Fruit fly (Drosophila melanogaster) whole organism, prepupa: ENCODE results near the gene yps.

Source experiments
- Blimp-1 ChIP-seq: fragments of 200-800 bp; sonication (Bioruptor generic); optimal IDR thresholded peaks from 3 replicates; lab custom pipeline; 2017; ENCODE audit warnings: missing biosample characterization, missing genetic modification characterization, mild to moderate bottlenecking, moderate library complexity, missing genetic modification reagents
- CG10631 ChIP-seq: fragments of 200-800 bp; sonication (Bioruptor generic); optimal IDR thresholded peaks from 2 replicates; lab custom pipeline; 2016; ENCODE audit warnings: missing biosample characterization, missing genetic modification characterization
- CG10669 ChIP-seq: fragments of 200-800 bp; sonication (Bioruptor generic); optimal IDR thresholded peaks from 3 replicates; lab custom pipeline; 2018; ENCODE audit warnings: missing biosample characterization, mild to moderate bottlenecking, missing genetic modification characterization, moderate library complexity
- CG11294 ChIP-seq: fragments of 200-800 bp; sonication (Bioruptor generic); IDR thresholded peaks from 2 replicates; pipeline ENCODE4 v1.3.6; 2022; ENCODE audit warnings: missing biosample characterization, missing genetic modification characterization
- CG11762 ChIP-seq: fragments of 200-800 bp; sonication (Bioruptor generic); optimal IDR thresholded peaks from 3 replicates; lab custom pipeline; 2016; ENCODE audit warnings: missing biosample characterization, missing genetic modification characterization; ENCODE audit not compliant: insufficient read depth
- CG11902 ChIP-seq: fragments of 200-800 bp; sonication (Bioruptor generic); optimal IDR thresholded peaks from 3 replicates; lab custom pipeline; 2016; ENCODE audit warnings: missing biosample characterization, missing genetic modification characterization
- CG1621 ChIP-seq: fragments of 200-800 bp; sonication (Bioruptor generic); optimal IDR thresholded peaks from 3 replicates; lab custom pipeline; 2018; ENCODE audit warnings: missing biosample characterization, mild to moderate bottlenecking, missing genetic modification characterization
- CG16779 ChIP-seq: fragments of 200-800 bp; sonication (Bioruptor generic); optimal IDR thresholded peaks from 3 replicates; lab custom pipeline; 2017; ENCODE audit warnings: missing biosample characterization, mild to moderate bottlenecking, missing genetic modification characterization
- CG31627 ChIP-seq: fragments of 200-800 bp; sonication (Bioruptor generic); optimal IDR thresholded peaks from 3 replicates; lab custom pipeline; 2016; ENCODE audit warnings: missing biosample characterization, missing genetic modification characterization
- CG34406 ChIP-seq: fragments of 200-800 bp; sonication (Bioruptor generic); optimal IDR thresholded peaks from 3 replicates; lab custom pipeline; 2016; ENCODE audit warnings: missing biosample characterization, missing genetic modification characterization
- CG3919 ChIP-seq: fragments of 200-800 bp; sonication (Bioruptor generic); optimal IDR thresholded peaks from 3 replicates; lab custom pipeline; 2016; ENCODE audit warnings: missing biosample characterization, missing genetic modification characterization
- CG6163 ChIP-seq: fragments of 200-800 bp; sonication (Bioruptor generic); IDR thresholded peaks from 3 replicates; pipeline ENCODE4 v1.3.6; 2022; ENCODE audit warnings: missing biosample characterization, missing genetic modification characterization
- CG6808 ChIP-seq: fragments of 200-800 bp; sonication (Bioruptor generic); optimal IDR thresholded peaks from 3 replicates; lab custom pipeline; 2017; ENCODE audit warnings: missing biosample characterization, missing genetic modification characterization, mild to moderate bottlenecking, moderate library complexity, missing genetic modification reagents
- CG6854 ChIP-seq: fragments of 200-800 bp; sonication (Bioruptor generic); optimal IDR thresholded peaks from 2 replicates; lab custom pipeline; 2017; ENCODE audit warnings: missing biosample characterization, mild to moderate bottlenecking, missing genetic modification characterization
- CG7368 ChIP-seq: fragments of 200-800 bp; sonication (Bioruptor generic); optimal IDR thresholded peaks from 3 replicates; lab custom pipeline; 2016; ENCODE audit warnings: missing biosample characterization, missing genetic modification characterization
- CG8119 ChIP-seq: fragments of 200-800 bp; sonication (Bioruptor generic); IDR thresholded peaks from 3 replicates; pipeline ENCODE4 v1.3.6; 2022; ENCODE audit warnings: missing biosample characterization, missing genetic modification characterization
- CG8319 ChIP-seq: fragments of 200-800 bp; sonication (Bioruptor generic); optimal IDR thresholded peaks from 3 replicates; lab custom pipeline; 2016; ENCODE audit warnings: missing biosample characterization, missing genetic modification characterization
- CG8632 ChIP-seq: fragments of 200-800 bp; sonication (Bioruptor generic); optimal IDR thresholded peaks from 3 replicates; lab custom pipeline; 2016; ENCODE audit warnings: missing biosample characterization, missing genetic modification characterization
- Eip93F ChIP-seq: fragments of 200-800 bp; sonication (Bioruptor generic); optimal IDR thresholded peaks from 2 replicates; lab custom pipeline; 2016; ENCODE audit warnings: missing biosample characterization, mild to moderate bottlenecking, missing genetic modification characterization
- Ets96B ChIP-seq: fragments of 200-800 bp; optimal IDR thresholded peaks from 2 replicates; lab custom pipeline; 2019; ENCODE audit warnings: missing biosample characterization, mild to moderate bottlenecking, missing genetic modification characterization, moderate library complexity
- Gug ChIP-seq: fragments of 200-800 bp; sonication (Bioruptor generic); IDR thresholded peaks from 2 replicates; pipeline ENCODE4 v1.3.6; 2022; ENCODE audit warnings: missing biosample characterization, missing genetic modification characterization
- Hr38 ChIP-seq: sonication (Bioruptor generic); optimal IDR thresholded peaks from 2 replicates; lab custom pipeline; 2016; ENCODE audit warnings: missing biosample characterization, missing genetic modification characterization
- Hr39 ChIP-seq: fragments of 200-800 bp; sonication (Bioruptor generic); optimal IDR thresholded peaks from 2 replicates; lab custom pipeline; 2016; ENCODE audit warnings: missing biosample characterization, missing genetic modification characterization
- Hr4 ChIP-seq: fragments of 200-800 bp; sonication (Bioruptor generic); optimal IDR thresholded peaks from 3 replicates; lab custom pipeline; 2016; ENCODE audit warnings: missing biosample characterization, missing genetic modification characterization
- Lpt ChIP-seq: fragments of 200-800 bp; sonication (Bioruptor generic); optimal IDR thresholded peaks from 3 replicates; lab custom pipeline; 2016; ENCODE audit warnings: missing biosample characterization, missing genetic modification characterization
- OdsH ChIP-seq: fragments of 200-800 bp; sonication (Bioruptor generic); optimal IDR thresholded peaks from 3 replicates; lab custom pipeline; 2016; ENCODE audit warnings: missing biosample characterization, missing genetic modification characterization
- Smox ChIP-seq: fragments of 200-800 bp; sonication (Bioruptor generic); optimal IDR thresholded peaks from 3 replicates; lab custom pipeline; 2016; ENCODE audit warnings: missing biosample characterization, missing genetic modification characterization
- Sox102F ChIP-seq: fragments of 200-800 bp; sonication (Bioruptor generic); optimal IDR thresholded peaks from 2 replicates; lab custom pipeline; 2016; ENCODE audit warnings: missing biosample characterization, mild to moderate bottlenecking, missing genetic modification characterization
- Sox14 ChIP-seq: fragments of 200-800 bp; sonication (Bioruptor generic); optimal IDR thresholded peaks from 3 replicates; lab custom pipeline; 2016; ENCODE audit warnings: missing biosample characterization, missing genetic modification characterization
- Sox15 ChIP-seq: fragments of 200-800 bp; sonication (Bioruptor generic); optimal IDR thresholded peaks from 3 replicates; lab custom pipeline; 2016; ENCODE audit warnings: missing biosample characterization, missing genetic modification characterization
- achi ChIP-seq: fragments of 200-800 bp; sonication (Bioruptor generic); optimal IDR thresholded peaks from 3 replicates; lab custom pipeline; 2016; ENCODE audit warnings: missing biosample characterization, missing genetic modification characterization
- acj6 ChIP-seq: fragments of 200-800 bp; sonication (Bioruptor generic); optimal IDR thresholded peaks from 3 replicates; lab custom pipeline; 2016; ENCODE audit warnings: missing biosample characterization, missing genetic modification characterization
- cyc ChIP-seq: fragments of 200-800 bp; sonication (Bioruptor generic); optimal IDR thresholded peaks from 3 replicates; lab custom pipeline; 2016; ENCODE audit warnings: missing biosample characterization, missing genetic modification characterization
- dac ChIP-seq: fragments of 200-800 bp; sonication (Bioruptor generic); optimal IDR thresholded peaks from 2 replicates; lab custom pipeline; 2017; ENCODE audit warnings: missing biosample characterization, mild to moderate bottlenecking, missing genetic modification characterization
- dsx ChIP-seq: fragments of 200-800 bp; optimal IDR thresholded peaks from 3 replicates; lab custom pipeline; 2019; ENCODE audit warnings: missing biosample characterization, mild to moderate bottlenecking, missing genetic modification characterization, moderate library complexity; ENCODE audit not compliant: poor library complexity, severe bottlenecking
- eg ChIP-seq: fragments of 200-800 bp; sonication (Bioruptor generic); IDR thresholded peaks from 3 replicates; pipeline ENCODE4 v1.3.6; 2022; ENCODE audit warnings: missing biosample characterization, missing genetic modification characterization
- esn ChIP-seq: fragments of 200-800 bp; sonication (Bioruptor generic); optimal IDR thresholded peaks from 2 replicates; lab custom pipeline; 2016; ENCODE audit warnings: missing biosample characterization, mild to moderate bottlenecking, missing genetic modification characterization, moderate library complexity
- fd59A ChIP-seq: fragments of 200-800 bp; sonication (Bioruptor generic); optimal IDR thresholded peaks from 2 replicates; lab custom pipeline; 2017; ENCODE audit warnings: missing biosample characterization, mild to moderate bottlenecking, missing genetic modification characterization, missing genetic modification reagents
- fd85E ChIP-seq: fragments of 200-800 bp; sonication (Bioruptor generic); optimal IDR thresholded peaks from 3 replicates; lab custom pipeline; 2016; ENCODE audit warnings: missing biosample characterization, missing genetic modification characterization
- fkh ChIP-seq: fragments of 200-800 bp; sonication (Bioruptor generic); optimal IDR thresholded peaks from 3 replicates; lab custom pipeline; 2017; ENCODE audit warnings: missing biosample characterization, mild to moderate bottlenecking, missing genetic modification characterization, moderate library complexity
- lz ChIP-seq: fragments of 200-800 bp; sonication (Bioruptor generic); optimal IDR thresholded peaks from 3 replicates; lab custom pipeline; 2016; ENCODE audit warnings: missing biosample characterization, missing genetic modification characterization
- net ChIP-seq: fragments of 200-800 bp; sonication (Bioruptor generic); optimal IDR thresholded peaks from 3 replicates; lab custom pipeline; 2016; ENCODE audit warnings: missing biosample characterization, missing genetic modification characterization
- pdm3 ChIP-seq: fragments of 200-800 bp; sonication (Bioruptor generic); optimal IDR thresholded peaks from 3 replicates; lab custom pipeline; 2016; ENCODE audit warnings: missing biosample characterization, missing genetic modification characterization
- spab ChIP-seq: fragments of 200-800 bp; sonication (Bioruptor generic); optimal IDR thresholded peaks from 2 replicates; lab custom pipeline; 2017; ENCODE audit warnings: missing biosample characterization, mild to moderate bottlenecking, missing genetic modification characterization, missing genetic modification reagents
- svp ChIP-seq: fragments of 200-800 bp; sonication (Bioruptor generic); peaks from one replicate; lab custom pipeline; 2016; ENCODE audit warnings: missing biosample characterization, missing genetic modification characterization
- topi ChIP-seq: fragments of 200-800 bp; sonication (Bioruptor generic); optimal IDR thresholded peaks from 3 replicates; lab custom pipeline; 2016; ENCODE audit warnings: missing biosample characterization, missing genetic modification characterization
- vri ChIP-seq: fragments of 200-800 bp; sonication (Bioruptor generic); optimal IDR thresholded peaks from 3 replicates; lab custom pipeline; 2016; ENCODE audit warnings: missing biosample characterization, mild to moderate bottlenecking, missing genetic modification characterization

Gene yps

dm6 chr3L:12101924-12102383, 23.0 kb downstream of the yps start (continued):
- TF ChIP-seq Sox102F (no peak), CG8319 (GFP tag; lab: Kevin White, UChicago) (no peak), Hr4 (GFP tag; lab: Kevin White, UChicago) (peak; percentile 16), net (GFP tag; lab: Kevin White, UChicago) (peak; percentile 61), cyc (no peak), dsx (GFP tag; lab: Kevin White, UChicago) (peak; percentile 81), topi (GFP tag; lab: Kevin White, UChicago) (peak; percentile 14), Eip93F (GFP tag; lab: Kevin White, UChicago) (no peak), CG11294 (no peak), fkh (no peak), Ets96B (tag; lab: Kevin White, UChicago) (peak; percentile 81), Sox15 (GFP tag; lab: Kevin White, UChicago) (peak; percentile 14), Hr39 (no peak), CG34406 (GFP tag; lab: Kevin White, UChicago) (peak; percentile 64), CG6808 (GFP tag; lab: Kevin White, UChicago) (peak; percentile 60), Lpt (GFP tag; lab: Kevin White, UChicago) (peak; percentile 55), esn (peak; percentile 40), achi (GFP tag; lab: Kevin White, UChicago) (peak; percentile 73)

- TF ChIP-seq CG8632 (peak; percentile 47), esn (peak; percentile 48), Sox14 (no peak), svp (GFP tag; lab: Kevin White, UChicago) (peak; percentile 68), CG7368 (GFP tag; lab: Kevin White, UChicago) (no peak), fd85E (GFP tag; lab: Kevin White, UChicago) (no peak), Hr38 (GFP tag; lab: Kevin White, UChicago) (no peak), cyc (peak; percentile 14), spab (GFP tag; lab: Kevin White, UChicago) (peak; percentile 53), CG11294 (no peak), lz (GFP tag; lab: Kevin White, UChicago) (no peak), CG31627 (GFP tag; lab: Kevin White, UChicago) (no peak), fd59A (GFP tag; lab: Kevin White, UChicago) (peak; percentile 7), Smox (peak; percentile 21), CG3919 (GFP tag; lab: Kevin White, UChicago) (peak; percentile 25), CG6854 (no peak), topi (GFP tag; lab: Kevin White, UChicago) (peak; percentile 7), CG10631 (GFP tag; lab: Kevin White, UChicago) (peak; percentile 55), vri (GFP tag; lab: Kevin White, UChicago) (peak; percentile 1), CG11902 (GFP tag; lab: Kevin White, UChicago) (no peak), Sox15 (GFP tag; lab: Kevin White, UChicago) (peak; percentile 13), CG10669 (peak; percentile 43), CG1621 (tag; lab: Kevin White, UChicago) (no peak), CG8319 (GFP tag; lab: Kevin White, UChicago) (no peak), eg (no peak), Gug (GFP tag; lab: Robert Waterston, UW) (no peak), CG6163 (GFP tag; lab: Robert Waterston, UW) (no peak), Ets96B (tag; lab: Kevin White, UChicago) (peak; percentile 78), achi (GFP tag; lab: Kevin White, UChicago) (peak; percentile 13), acj6 (peak; percentile 22), CG11762 (GFP tag; lab: Kevin White, UChicago) (no peak), Blimp-1 (GFP tag; lab: Kevin White, UChicago) (no peak), Hr39 (no peak), OdsH (GFP tag; lab: Kevin White, UChicago) (peak; percentile 27), CG34406 (GFP tag; lab: Kevin White, UChicago) (peak; percentile 21), CG8119 (no peak), Hr4 (GFP tag; lab: Kevin White, UChicago) (no peak), net (GFP tag; lab: Kevin White, UChicago) (peak; percentile 37), CG16779 (tag; lab: Kevin White, UChicago) (no peak), pdm3 (no peak), dac (no peak)
Observed at dm6 chr3L:12099329-12100031, 25.5 kb downstream of the yps start.
